Worm (Caenorhabditis elegans) whole organism, mixed stage, embryonic: ENCODE data around the gene wht-7.

ENCODE experiments used
- M03D4.4 ChIP-seq: sonication (generic microtip); optimal IDR thresholded peaks from 2 replicates; lab custom pipeline; 2017; ENCODE audit warnings: mild to moderate bottlenecking, missing genetic modification characterization, missing compliant biosample characterization
- bed-3 ChIP-seq: fragments of 200-800 bp; sonication (Bioruptor generic); optimal IDR thresholded peaks from 3 replicates; lab custom pipeline; 2018; ENCODE audit warnings: mild to moderate bottlenecking, missing genetic modification characterization, moderate library complexity, missing compliant biosample characterization
- blmp-1 ChIP-seq: fragments of 150-350 bp; optimal IDR thresholded peaks from 2 replicates; lab custom pipeline; 2014; ENCODE audit warnings: missing biosample characterization, missing genetic modification characterization
- ceh-43 ChIP-seq: fragments of 200-800 bp; sonication (Bioruptor generic); optimal IDR thresholded peaks from 2 replicates; lab custom pipeline; 2018; ENCODE audit warnings: mild to moderate bottlenecking, missing genetic modification characterization, moderate library complexity, missing compliant biosample characterization
- ceh-83 ChIP-seq: fragments of 200-800 bp; sonication (Bioruptor generic); optimal IDR thresholded peaks from 2 replicates; lab custom pipeline; 2018; ENCODE audit warnings: mild to moderate bottlenecking, missing genetic modification characterization, missing compliant biosample characterization
- ces-1 ChIP-seq: fragments of 150-350 bp; optimal IDR thresholded peaks from 2 replicates; lab custom pipeline; 2014; ENCODE audit warnings: missing biosample characterization, missing genetic modification reagents, missing genetic modification characterization
- cnd-1 ChIP-seq: fragments of 200-800 bp; sonication (Bioruptor generic); optimal IDR thresholded peaks from 2 replicates; lab custom pipeline; 2018; ENCODE audit warnings: mild to moderate bottlenecking, missing genetic modification characterization, missing compliant biosample characterization
- drap-1 ChIP-seq: fragments of 200-800 bp; sonication (Bioruptor generic); optimal IDR thresholded peaks from 3 replicates; lab custom pipeline; 2018; ENCODE audit warnings: mild to moderate bottlenecking, missing genetic modification characterization, missing compliant biosample characterization
- elt-1 ChIP-seq: sonication (generic microtip); optimal IDR thresholded peaks from 2 replicates; lab custom pipeline; 2017; ENCODE audit warnings: missing genetic modification characterization, mild to moderate bottlenecking, missing compliant biosample characterization, antibody characterized with exemption, moderate library complexity, borderline replicate concordance; ENCODE audit not compliant: insufficient read depth
- flh-1 ChIP-seq: fragments of 200-800 bp; sonication (Bioruptor generic); optimal IDR thresholded peaks from 2 replicates; lab custom pipeline; 2018; ENCODE audit warnings: mild to moderate bottlenecking, missing genetic modification characterization, moderate library complexity, missing compliant biosample characterization
- ham-2 ChIP-seq: fragments of 200-800 bp; sonication (Bioruptor generic); optimal IDR thresholded peaks from 2 replicates; lab custom pipeline; 2018; ENCODE audit warnings: mild to moderate bottlenecking, missing genetic modification characterization, missing compliant biosample characterization
- lin-13 ChIP-seq: fragments of 150-350 bp; optimal IDR thresholded peaks from 2 replicates; lab custom pipeline; 2014; ENCODE audit warnings: missing biosample characterization, missing genetic modification characterization
- lin-32 ChIP-seq: fragments of 200-800 bp; sonication (Bioruptor generic); optimal IDR thresholded peaks from 2 replicates; lab custom pipeline; 2018; ENCODE audit warnings: mild to moderate bottlenecking, missing genetic modification characterization, missing compliant biosample characterization
- lsy-2 ChIP-seq: fragments of 150-350 bp; optimal IDR thresholded peaks from 2 replicates; lab custom pipeline; 2014; ENCODE audit warnings: missing biosample characterization, missing genetic modification characterization
- mep-1 ChIP-seq: fragments of 150-350 bp; optimal IDR thresholded peaks from 2 replicates; lab custom pipeline; 2017; ENCODE audit warnings: missing biosample characterization, missing genetic modification reagents, missing genetic modification characterization, inconsistent platforms
- mls-2 ChIP-seq: sonication (generic microtip); optimal IDR thresholded peaks from 2 replicates; lab custom pipeline; 2016; ENCODE audit warnings: mild to moderate bottlenecking, missing genetic modification characterization, moderate library complexity, missing compliant biosample characterization
- nhr-12 ChIP-seq: fragments of 150-350 bp; optimal IDR thresholded peaks from 2 replicates; lab custom pipeline; 2014; ENCODE audit warnings: missing biosample characterization, missing genetic modification characterization
- nhr-2 ChIP-seq: fragments of 150-350 bp; optimal IDR thresholded peaks from 2 replicates; lab custom pipeline; 2014; ENCODE audit warnings: missing biosample characterization, missing genetic modification characterization
- sem-2 ChIP-seq: fragments of 200-800 bp; sonication (Bioruptor generic); optimal IDR thresholded peaks from 2 replicates; lab custom pipeline; 2018; ENCODE audit warnings: mild to moderate bottlenecking, missing genetic modification characterization, missing compliant biosample characterization
- snpc-4 ChIP-seq: fragments of 150-350 bp; optimal IDR thresholded peaks from 2 replicates; lab custom pipeline; 2014; ENCODE audit warnings: missing biosample characterization, missing genetic modification characterization
- sptf-1 ChIP-seq: sonication (generic microtip); optimal IDR thresholded peaks from 2 replicates; lab custom pipeline; 2017; ENCODE audit warnings: mild to moderate bottlenecking, missing genetic modification characterization, moderate library complexity, missing compliant biosample characterization
- tbx-8 ChIP-seq: fragments of 200-800 bp; sonication (Bioruptor generic); optimal IDR thresholded peaks from 2 replicates; lab custom pipeline; 2018; ENCODE audit warnings: mild to moderate bottlenecking, missing genetic modification characterization, moderate library complexity, missing compliant biosample characterization
- unc-120 ChIP-seq: sonication (generic microtip); optimal IDR thresholded peaks from 2 replicates; lab custom pipeline; 2017; ENCODE audit warnings: missing genetic modification characterization, missing compliant biosample characterization; ENCODE audit not compliant: poor library complexity, severe bottlenecking
- zip-8 ChIP-seq: fragments of 150-350 bp; optimal IDR thresholded peaks from 2 replicates; lab custom pipeline; 2014; ENCODE audit warnings: missing biosample characterization, missing genetic modification characterization
- ztf-11 ChIP-seq: fragments of 150-350 bp; optimal IDR thresholded peaks from 2 replicates; lab custom pipeline; 2014; ENCODE audit warnings: missing biosample characterization, missing genetic modification characterization

The wht-7 gene

ce11 chrIII:6137431-6137830 is 12.0 kb downstream of the wht-7 start:
- peak; percentile 72 for TF ChIP-seq ces-1
- TF ChIP-seq unc-120, result peak; percentile 80
- no peak for TF ChIP-seq tbx-8
- peak; percentile 1 for TF ChIP-seq mep-1 (tag; lab: Kevin White, UChicago)

ce11 chrIII:6136178-6136577 is 13.2 kb downstream of the wht-7 start, which contains the start of gene mvk-1:
mvk-1 (minus strand) TSS chrIII:6136278.
- TF ChIP-seq bed-3 (GFP tag; lab: Kevin White, UChicago), result no peak
- TF ChIP-seq ceh-83 (GFP tag; lab: Kevin White, UChicago), result no peak
- TF ChIP-seq sem-2 (GFP tag; lab: Kevin White, UChicago), result no peak
- no peak for TF ChIP-seq elt-1 (tag; lab: Kevin White, UChicago)
- TF ChIP-seq, all 35 proteins: peak for 0

- TF ChIP-seq cnd-1 (tag; lab: Kevin White, UChicago) (no peak), ces-1 (peak; percentile 31), M03D4.4 (no peak)
Measured at ce11 chrIII:6135211-6135610, 14.2 kb downstream of the wht-7 start.

- TF ChIP-seq ceh-83 (GFP tag; lab: Kevin White, UChicago) (no peak), zip-8 (tag; lab: Kevin White, UChicago) (peak; percentile 92)
Measured at ce11 chrIII:6134111-6134510, 15.3 kb downstream of the wht-7 start.

- TF ChIP-seq ham-2 (peak; percentile 9), M03D4.4 (peak; percentile 81), mls-2 (tag; lab: Kevin White, UChicago) (peak; percentile 70), ceh-83 (GFP tag; lab: Kevin White, UChicago) (peak; percentile 26), ceh-43 (peak; percentile 53), lin-32 (GFP tag; lab: Kevin White, UChicago) (peak; percentile 56), cnd-1 (tag; lab: Kevin White, UChicago) (peak; percentile 83), drap-1 (GFP tag; lab: Kevin White, UChicago) (peak; percentile 77), bed-3 (GFP tag; lab: Kevin White, UChicago) (peak; percentile 26), tbx-8 (peak; percentile 32), flh-1 (GFP tag; lab: Kevin White, UChicago) (peak; percentile 23), sem-2 (GFP tag; lab: Kevin White, UChicago) (peak; percentile 63), sptf-1 (tag; lab: Kevin White, UChicago) (peak; percentile 88)
Measured at ce11 chrIII:6133389-6133789, 16.0 kb downstream of the wht-7 start.

DNA sequence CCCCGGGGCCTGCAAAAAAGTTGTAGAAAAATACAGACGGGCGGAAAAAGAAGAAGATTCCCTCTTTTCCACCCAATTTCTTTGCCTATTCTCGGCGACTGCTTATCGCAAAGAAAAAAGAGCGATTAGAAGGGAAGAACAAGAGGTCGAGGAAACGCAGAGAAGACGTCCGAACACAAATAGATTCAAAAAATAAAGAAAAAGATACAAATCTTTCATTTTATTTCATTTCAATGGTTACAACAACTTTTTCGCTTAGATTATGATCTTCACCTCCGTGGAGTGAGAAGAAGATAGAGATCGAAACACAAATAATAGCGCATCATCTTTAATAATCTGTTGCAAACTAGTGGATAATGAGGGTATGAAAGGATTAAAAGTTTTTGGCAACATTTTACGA is 17.3 kb downstream of the wht-7 start:
- TF ChIP-seq elt-1 (tag; lab: Kevin White, UChicago), result peak; percentile 91
- TF ChIP-seq lsy-2 (tag; lab: Kevin White, UChicago), result no peak
- TF ChIP-seq drap-1 (GFP tag; lab: Kevin White, UChicago), result no peak
- no peak for TF ChIP-seq M03D4.4
- TF ChIP-seq, all 35 proteins: peak for 1

ce11 chrIII:6123647-6124046 is 25.8 kb downstream of the wht-7 start:
- TF ChIP-seq blmp-1 (tag; lab: Kevin White, UChicago) (no peak), unc-120 (peak; percentile 1)

DNA sequence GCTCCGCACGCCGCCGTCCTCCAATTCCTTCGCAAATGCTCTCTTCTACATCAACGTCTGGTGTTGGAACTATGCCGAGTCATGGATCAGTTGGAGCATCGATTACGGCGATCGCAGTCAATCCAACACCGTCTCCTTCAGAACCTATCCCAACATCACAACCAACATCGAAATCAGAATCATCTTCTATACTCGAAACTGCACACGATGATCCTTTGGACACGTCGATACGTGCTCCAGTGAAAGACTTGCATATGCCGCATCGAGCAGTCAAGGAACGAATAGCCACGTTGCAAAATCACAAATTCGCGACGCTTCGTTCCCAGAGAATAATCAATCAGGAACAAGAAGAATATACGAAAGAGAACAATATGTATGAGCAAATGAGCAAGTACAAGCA is 28.4 kb downstream of the wht-7 start:
- TF ChIP-seq blmp-1 (tag; lab: Kevin White, UChicago) (no peak), elt-1 (tag; lab: Kevin White, UChicago) (no peak), zip-8 (tag; lab: Kevin White, UChicago) (no peak), ztf-11 (no peak), lin-13 (no peak), nhr-2 (no peak), tbx-8 (no peak), ceh-43 (no peak), snpc-4 (no peak), nhr-12 (tag; lab: Kevin White, UChicago) (no peak), lin-32 (GFP tag; lab: Kevin White, UChicago) (no peak), ces-1 (no peak), lsy-2 (tag; lab: Kevin White, UChicago) (no peak), mep-1 (tag; lab: Kevin White, UChicago) (no peak), M03D4.4 (no peak), cnd-1 (tag; lab: Kevin White, UChicago) (no peak)
